Worm (Caenorhabditis elegans) whole organism, early embryonic: ENCODE results near the gene gex-5.

Source experiments
- B0310.2 ChIP-seq: sonication (generic microtip); optimal IDR thresholded peaks from 2 replicates; lab custom pipeline; 2016; ENCODE audit warnings: mild to moderate bottlenecking, missing genetic modification characterization, missing compliant biosample characterization
- F13C5.2 ChIP-seq: sonication (generic microtip); optimal IDR thresholded peaks from 2 replicates; lab custom pipeline; 2017; ENCODE audit warnings: mild to moderate bottlenecking, missing genetic modification characterization, inconsistent platforms, missing compliant biosample characterization
- aly-1 ChIP-seq: sonication (generic microtip); optimal IDR thresholded peaks from 2 replicates; lab custom pipeline; 2016; ENCODE audit warnings: missing genetic modification characterization, missing compliant biosample characterization
- ama-1 ChIP-seq: fragments of 150-350 bp; optimal IDR thresholded peaks from 2 replicates; lab custom pipeline; 2014
- ceh-13 ChIP-seq: fragments of 200-800 bp; sonication (Bioruptor generic); optimal IDR thresholded peaks from 2 replicates; lab custom pipeline; 2018; ENCODE audit warnings: mild to moderate bottlenecking, missing genetic modification characterization, missing compliant biosample characterization
- ceh-36 ChIP-seq: sonication (generic microtip); optimal IDR thresholded peaks from 2 replicates; lab custom pipeline; 2016; ENCODE audit warnings: missing genetic modification characterization, inconsistent platforms, missing compliant biosample characterization
- ets-7 ChIP-seq: sonication (generic microtip); optimal IDR thresholded peaks from 2 replicates; lab custom pipeline; 2016; ENCODE audit warnings: missing genotype, missing genetic modification characterization, missing compliant biosample characterization
- flt-1 ChIP-seq: fragments of 200-800 bp; sonication (Bioruptor generic); IDR thresholded peaks from 2 replicates; pipeline ENCODE4 v1.3.6; 2022; ENCODE audit warnings: missing genetic modification characterization, missing compliant biosample characterization
- hmbx-1 ChIP-seq: sonication (generic microtip); optimal IDR thresholded peaks from 2 replicates; lab custom pipeline; 2016; ENCODE audit warnings: mild to moderate bottlenecking, missing genetic modification characterization, missing compliant biosample characterization
- hmg-4 ChIP-seq: fragments of 200-800 bp; sonication (Bioruptor generic); optimal IDR thresholded peaks from 2 replicates; lab custom pipeline; 2018; ENCODE audit warnings: mild to moderate bottlenecking, missing genetic modification characterization, missing compliant biosample characterization
- hnd-1 ChIP-seq: sonication (generic microtip); optimal IDR thresholded peaks from 2 replicates; lab custom pipeline; 2016; ENCODE audit warnings: missing genetic modification characterization, missing compliant biosample characterization
- pes-1 ChIP-seq: fragments of 200-800 bp; sonication (Bioruptor generic); IDR thresholded peaks from 2 replicates; pipeline ENCODE4 v1.3.6; 2022; ENCODE audit warnings: missing genetic modification reagents, missing genetic modification characterization, missing compliant biosample characterization
- scrt-1 ChIP-seq: fragments of 200-800 bp; sonication (Bioruptor generic); IDR thresholded peaks from 2 replicates; pipeline ENCODE4 v1.3.6; 2022; ENCODE audit warnings: missing genetic modification characterization, missing compliant biosample characterization
- sea-1 ChIP-seq: fragments of 200-800 bp; sonication (Bioruptor generic); conservative IDR thresholded peaks from 2 replicates; pipeline ENCODE4 v1.3.6; 2022; ENCODE audit warnings: missing genetic modification characterization, missing compliant biosample characterization
- tbx-11 ChIP-seq: fragments of 200-800 bp; sonication (Bioruptor generic); IDR thresholded peaks from 2 replicates; pipeline ENCODE4 v1.3.6; 2022; ENCODE audit warnings: missing genetic modification characterization, missing compliant biosample characterization
- tbx-37 ChIP-seq: fragments of 200-800 bp; sonication (Bioruptor generic); conservative IDR thresholded peaks from 2 replicates; pipeline ENCODE4 v1.3.6; 2022; ENCODE audit warnings: missing genetic modification reagents, missing genetic modification characterization, missing compliant biosample characterization
- tra-4 ChIP-seq: sonication (generic microtip); optimal IDR thresholded peaks from 2 replicates; lab custom pipeline; 2017; ENCODE audit warnings: missing genetic modification characterization, missing compliant biosample characterization

Gene gex-5

ce11 chrIII:4811195-4811594 lies 29.4 kb upstream of the gex-5 start, which contains the start of gene C38D4.7:
C38D4.7 (minus strand) TSS chrIII:4811295.
- TF ChIP-seq B0310.2 (no peak), sea-1 (GFP tag; lab: Robert Waterston, UW) (no peak), F13C5.2 (tag; lab: Kevin White, UChicago) (no peak), hnd-1 (no peak), pes-1 (no peak), tra-4 (tag; lab: Kevin White, UChicago) (no peak), aly-1 (tag; lab: Kevin White, UChicago) (no peak), ceh-36 (tag; lab: Kevin White, UChicago) (no peak), tbx-11 (GFP tag; lab: Robert Waterston, UW) (no peak), hmbx-1 (tag; lab: Kevin White, UChicago) (no peak), scrt-1 (GFP tag; lab: Robert Waterston, UW) (no peak), hmg-4 (GFP tag; lab: Kevin White, UChicago) (no peak), tbx-37 (GFP tag; lab: Robert Waterston, UW) (no peak), ets-7 (no peak), ceh-13 (GFP tag; lab: Kevin White, UChicago) (no peak), ama-1 (no peak), flt-1 (GFP tag; lab: Robert Waterston, UW) (no peak)

ce11 chrIII:4809526-4810153 lies 27.9 kb upstream of the gex-5 start, which contains the start of gene pal-1:
pal-1 (minus strand) TSS chrIII:4809576.
- TF ChIP-seq hmg-4 (GFP tag; lab: Kevin White, UChicago) (no peak), F13C5.2 (tag; lab: Kevin White, UChicago) (no peak), pes-1 (no peak), hmbx-1 (tag; lab: Kevin White, UChicago) (no peak), aly-1 (tag; lab: Kevin White, UChicago) (no peak), sea-1 (GFP tag; lab: Robert Waterston, UW) (no peak), flt-1 (GFP tag; lab: Robert Waterston, UW) (no peak)

- TF ChIP-seq pes-1, result no peak
- no peak for TF ChIP-seq sea-1 (GFP tag; lab: Robert Waterston, UW)
- no peak for TF ChIP-seq F13C5.2 (tag; lab: Kevin White, UChicago)
- TF ChIP-seq B0310.2, result no peak
- no peak for TF ChIP-seq ama-1
- TF ChIP-seq tbx-37 (GFP tag; lab: Robert Waterston, UW), result no peak
- TF ChIP-seq ets-7, result no peak
- no peak for TF ChIP-seq hnd-1
- no peak for TF ChIP-seq hmg-4 (GFP tag; lab: Kevin White, UChicago)
- no peak for TF ChIP-seq ceh-36 (tag; lab: Kevin White, UChicago)
- TF ChIP-seq ceh-13 (GFP tag; lab: Kevin White, UChicago), result no peak
- TF ChIP-seq aly-1 (tag; lab: Kevin White, UChicago), result no peak
- no peak for TF ChIP-seq hmbx-1 (tag; lab: Kevin White, UChicago)
- no peak for TF ChIP-seq tbx-11 (GFP tag; lab: Robert Waterston, UW)
Measured at ce11 chrIII:4808089-4808488, 26.3 kb upstream of the gex-5 start.

- no peak for TF ChIP-seq tbx-11 (GFP tag; lab: Robert Waterston, UW)
- no peak for TF ChIP-seq hmg-4 (GFP tag; lab: Kevin White, UChicago)
- TF ChIP-seq hmbx-1 (tag; lab: Kevin White, UChicago), result no peak
- no peak for TF ChIP-seq ets-7
- TF ChIP-seq ceh-13 (GFP tag; lab: Kevin White, UChicago), result no peak
- no peak for TF ChIP-seq ama-1
- TF ChIP-seq B0310.2, result no peak
Measured at ce11 chrIII:4806345-4806744, 24.6 kb upstream of the gex-5 start.

ce11 chrIII:4802707-4803106 lies 20.9 kb upstream of the gex-5 start, which contains the start of gene metl-5:
metl-5 (plus strand) TSS chrIII:4803007.
- TF ChIP-seq ceh-13 (GFP tag; lab: Kevin White, UChicago) (no peak), tra-4 (tag; lab: Kevin White, UChicago) (no peak), ceh-36 (tag; lab: Kevin White, UChicago) (no peak), tbx-11 (GFP tag; lab: Robert Waterston, UW) (no peak), hnd-1 (no peak), ets-7 (no peak), aly-1 (tag; lab: Kevin White, UChicago) (no peak), scrt-1 (GFP tag; lab: Robert Waterston, UW) (no peak), B0310.2 (no peak), hmg-4 (GFP tag; lab: Kevin White, UChicago) (no peak), tbx-37 (GFP tag; lab: Robert Waterston, UW) (no peak), ama-1 (no peak), hmbx-1 (tag; lab: Kevin White, UChicago) (no peak), flt-1 (GFP tag; lab: Robert Waterston, UW) (no peak), pes-1 (no peak)

- TF ChIP-seq flt-1 (GFP tag; lab: Robert Waterston, UW) (no peak), F13C5.2 (tag; lab: Kevin White, UChicago) (no peak), B0310.2 (no peak), aly-1 (tag; lab: Kevin White, UChicago) (no peak), scrt-1 (GFP tag; lab: Robert Waterston, UW) (no peak), hnd-1 (no peak), ceh-36 (tag; lab: Kevin White, UChicago) (no peak), ama-1 (no peak), ceh-13 (GFP tag; lab: Kevin White, UChicago) (no peak), hmg-4 (GFP tag; lab: Kevin White, UChicago) (no peak), tbx-11 (GFP tag; lab: Robert Waterston, UW) (no peak), tbx-37 (GFP tag; lab: Robert Waterston, UW) (no peak), ets-7 (no peak)
Measured at ce11 chrIII:4796536-4796935, 14.7 kb upstream of the gex-5 start, which contains the start of gene tag-325. tag-325 (plus strand) TSS chrIII:4796836.

- TF ChIP-seq hmg-4 (GFP tag; lab: Kevin White, UChicago), result peak; percentile 29
- TF ChIP-seq sea-1 (GFP tag; lab: Robert Waterston, UW), result no peak
- TF ChIP-seq ceh-36 (tag; lab: Kevin White, UChicago), result no peak
Measured at ce11 chrIII:4796039-4796438, 14.3 kb upstream of the gex-5 start.
